Worm (Caenorhabditis elegans): ENCODE data around the gene fbxa-112.
"Not testable (repeated sequence)": the region's sequence is repeated elsewhere in the genome, so short reads cannot be mapped to it uniquely, and the experiment has no call there.

Gene fbxa-112

DNA sequence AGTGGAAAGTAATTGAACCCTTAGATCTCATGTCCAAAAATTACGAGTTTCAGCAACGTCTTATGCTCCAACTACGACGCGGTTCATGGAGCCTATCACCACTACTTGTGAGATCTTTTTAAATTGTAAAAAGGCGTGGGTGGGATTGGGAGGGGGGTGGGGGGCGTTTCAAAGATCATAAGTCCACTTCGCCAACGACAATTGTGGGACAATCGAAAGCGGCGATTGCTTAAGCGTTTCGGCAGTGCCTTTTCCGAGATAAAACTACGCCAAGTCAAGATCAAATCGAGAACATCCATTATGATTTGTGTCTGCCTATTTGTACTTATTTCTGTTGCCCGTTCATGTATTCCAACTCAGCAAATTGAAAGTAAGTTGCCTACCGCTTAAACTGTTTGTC, 8.3 kb upstream of the fbxa-112 start, which contains the start of gene clec-239:
TSS of gene clec-239 (plus strand) at position 301 of the 400 bp plus-strand sequence.
- TF ChIP-seq fos-1 (tag; optimal IDR thresholded peaks at IDR 0.05) (no peak), nhr-237 (tag; optimal IDR thresholded peaks at IDR 0.05) (no peak), nhr-77 (tag; optimal IDR thresholded peaks at IDR 0.05) (no peak), aly-2 (tag; optimal IDR thresholded peaks at IDR 0.05) (no peak), snpc-4 (tag; optimal IDR thresholded peaks at IDR 0.05) (no peak), ceh-9 (tag; optimal IDR thresholded peaks at IDR 0.05) (no peak), hmg-11 (tag; optimal IDR thresholded peaks at IDR 0.05) (no peak), fkh-2 (tag; optimal IDR thresholded peaks at IDR 0.05) (no peak), nhr-23 (tag; optimal IDR thresholded peaks at IDR 0.05) (no peak), nhr-76 (tag; optimal IDR thresholded peaks at IDR 0.05) (no peak), pqm-1 (tag; optimal IDR thresholded peaks at IDR 0.05) (no peak), R02D3.7 (tag; optimal IDR thresholded peaks at IDR 0.05) (no peak), mdl-1 (tag; optimal IDR thresholded peaks at IDR 0.05) (no peak), zag-1 (tag; optimal IDR thresholded peaks at IDR 0.05) (no peak), ceh-28 (tag; optimal IDR thresholded peaks at IDR 0.05) (no peak), nhr-25 (tag; optimal IDR thresholded peaks at IDR 0.05) (no peak), ceh-16 (tag; optimal IDR thresholded peaks at IDR 0.05) (no peak)

DNA sequence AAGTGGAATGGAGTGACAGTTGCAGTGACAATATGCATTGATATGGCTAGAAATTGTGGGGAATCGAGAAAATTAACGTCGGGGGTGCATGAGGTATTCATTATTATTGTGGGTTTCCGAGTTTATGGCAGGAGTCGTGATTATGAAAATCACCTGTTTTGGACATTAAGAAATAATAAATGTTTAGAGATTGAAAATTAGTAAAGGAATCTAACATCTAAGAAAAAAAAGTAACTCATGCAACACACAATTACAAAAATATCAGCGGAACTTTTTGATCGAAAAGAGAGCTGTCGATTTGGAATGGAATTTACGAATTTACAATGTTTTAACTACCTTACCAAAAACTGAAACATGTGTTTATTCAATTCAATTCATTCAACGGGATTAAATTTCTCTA, 6.9 kb upstream of the fbxa-112 start, which contains the start of gene srh-206:
TSS of gene srh-206 (minus strand) at position 101 of the 400 bp plus-strand sequence.
- TF ChIP-seq mdl-1 (tag; optimal IDR thresholded peaks at IDR 0.05) (no peak), hmg-11 (tag; optimal IDR thresholded peaks at IDR 0.05) (no peak), unc-39 (tag; optimal IDR thresholded peaks at IDR 0.05) (no peak)

DNA sequence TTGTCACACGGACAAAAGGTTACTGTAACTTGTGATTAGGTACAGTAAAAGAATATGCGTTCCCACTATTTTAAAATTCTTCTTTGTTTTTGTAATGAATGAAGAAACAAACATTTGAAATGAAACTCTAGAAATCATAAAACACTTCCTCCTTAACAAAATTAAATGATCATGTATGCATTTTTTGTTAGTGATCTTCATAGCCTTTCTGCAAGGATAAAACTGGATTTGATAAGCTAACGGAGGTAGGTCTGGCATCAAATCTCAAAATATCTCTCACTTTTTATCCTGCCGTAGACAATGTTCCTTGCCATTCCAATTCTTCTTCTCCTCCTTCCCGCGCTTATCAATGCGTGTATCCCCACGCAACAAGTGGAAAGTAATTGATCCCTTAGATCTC, 3.6 kb upstream of the fbxa-112 start, which contains the start of gene clec-238:
TSS of gene clec-238 (plus strand) at position 301 of the 400 bp plus-strand sequence.
- TF ChIP-seq unc-62 (GFP tag; optimal IDR thresholded peaks at IDR 0.05) (no peak), lin-15B (tag; optimal IDR thresholded peaks at IDR 0.05) (no peak), ZK546.5 (tag; optimal IDR thresholded peaks at IDR 0.05) (no peak), elt-1 (tag; optimal IDR thresholded peaks at IDR 0.05) (no peak), nhr-23 (tag; optimal IDR thresholded peaks at IDR 0.05) (no peak), zag-1 (tag; optimal IDR thresholded peaks at IDR 0.05) (no peak), nhr-25 (tag; optimal IDR thresholded peaks at IDR 0.05) (no peak), fkh-2 (tag; optimal IDR thresholded peaks at IDR 0.05) (no peak), eor-1 (tag; optimal IDR thresholded peaks at IDR 0.05) (no peak), lsy-12 (tag; optimal IDR thresholded peaks at IDR 0.05) (no peak), R02D3.7 (tag; optimal IDR thresholded peaks at IDR 0.05) (no peak), nhr-67 (tag; optimal IDR thresholded peaks at IDR 0.05) (no peak), ceh-82 (tag; optimal IDR thresholded peaks at IDR 0.05) (no peak), daf-12 (tag; optimal IDR thresholded peaks at IDR 0.05) (no peak), ztf-11 (tag; optimal IDR thresholded peaks at IDR 0.05) (no peak), ceh-16 (tag; optimal IDR thresholded peaks at IDR 0.05) (no peak), unc-39 (tag; optimal IDR thresholded peaks at IDR 0.05) (no peak), pqm-1 (tag; optimal IDR thresholded peaks at IDR 0.05) (no peak)

DNA sequence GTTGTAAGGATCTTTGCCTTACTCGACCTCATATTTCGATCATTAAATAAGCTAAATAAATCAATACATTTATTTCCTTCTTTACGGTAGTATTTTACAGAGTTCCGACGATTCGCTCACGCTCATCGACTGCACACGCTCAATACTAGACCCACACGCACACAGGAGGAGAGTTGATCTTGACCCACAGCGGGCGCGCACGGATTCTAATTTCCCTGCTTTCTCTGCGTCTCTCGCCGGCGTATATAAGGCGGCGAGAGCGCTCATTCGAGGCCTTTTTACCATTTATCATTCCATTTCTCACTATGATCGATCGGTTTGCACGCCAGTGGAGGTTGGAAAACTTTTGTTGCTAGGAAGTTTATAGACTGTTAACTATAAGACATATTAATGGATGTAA, 2.1 kb upstream of the fbxa-112 start:
- TF ChIP-seq nhr-67 (tag; optimal IDR thresholded peaks at IDR 0.05): no peak
- TF ChIP-seq hmg-11 (tag; optimal IDR thresholded peaks at IDR 0.05): no peak
- TF ChIP-seq fos-1 (tag; optimal IDR thresholded peaks at IDR 0.05): no peak
- no peak for TF ChIP-seq ceh-28 (tag; optimal IDR thresholded peaks at IDR 0.05)
- TF ChIP-seq nhr-76 (tag; optimal IDR thresholded peaks at IDR 0.05): no peak
- no peak for TF ChIP-seq skn-1 (tag; optimal IDR thresholded peaks at IDR 0.05)
- TF ChIP-seq nhr-237 (tag; optimal IDR thresholded peaks at IDR 0.05): no peak
- TF ChIP-seq egl-27 (tag; optimal IDR thresholded peaks at IDR 0.05): no peak
- no peak for TF ChIP-seq ztf-4 (tag; optimal IDR thresholded peaks at IDR 0.05)
- TF ChIP-seq nhr-12 (tag; optimal IDR thresholded peaks at IDR 0.05): no peak
- TF ChIP-seq unc-62 (GFP tag; optimal IDR thresholded peaks at IDR 0.05): no peak

DNA sequence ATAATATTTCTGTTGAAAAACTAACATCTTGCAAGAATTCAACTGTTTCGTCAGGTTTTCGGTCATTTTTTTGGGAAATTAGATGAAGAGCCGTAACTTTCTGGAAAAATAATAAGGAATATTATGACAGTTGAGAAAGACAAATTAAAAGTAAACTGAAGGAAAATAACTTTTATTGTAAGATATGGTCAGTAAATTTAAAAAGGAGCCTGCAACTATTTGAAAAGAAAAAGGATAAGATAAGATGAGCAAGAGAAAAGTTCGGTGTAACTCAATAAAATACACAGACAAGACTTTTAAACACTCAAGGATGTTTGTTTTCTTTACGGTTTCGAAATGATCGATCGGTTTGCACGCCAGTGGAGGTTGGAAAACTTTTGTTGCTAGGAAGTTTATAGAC, 1.7 kb upstream of the fbxa-112 start, which contains the start of gene fbxa-111:
TSS of gene fbxa-111 (minus strand) at position 101 of the 400 bp plus-strand sequence.
- not testable (repeated sequence) for TF ChIP-seq nhr-76 (tag; optimal IDR thresholded peaks at IDR 0.05); pha-4 (tag; optimal IDR thresholded peaks at IDR 0.05); nhr-43 (tag; optimal IDR thresholded peaks at IDR 0.05; ENCODE audit: poor library complexity, severe bottlenecking)
